Worm (Caenorhabditis elegans): ENCODE data around the gene metl-6.

- TF ChIP-seq lin-39 (tag; optimal IDR thresholded peaks at IDR 0.05) (no peak), alr-1 (tag; optimal IDR thresholded peaks at IDR 0.05) (no peak), skn-1 (tag; optimal IDR thresholded peaks at IDR 0.05) (no peak), ceh-82 (tag; optimal IDR thresholded peaks at IDR 0.05) (no peak), ztf-11 (tag; optimal IDR thresholded peaks at IDR 0.05) (no peak), nhr-10 (tag; optimal IDR thresholded peaks at IDR 0.05) (no peak), nhr-12 (tag; optimal IDR thresholded peaks at IDR 0.05) (no peak), aly-2 (tag; optimal IDR thresholded peaks at IDR 0.05) (no peak), blmp-1 (tag; optimal IDR thresholded peaks at IDR 0.05; ENCODE audit: insufficient read depth) (no peak), lsy-2 (tag; optimal IDR thresholded peaks at IDR 0.05) (no peak), ceh-16 (tag; optimal IDR thresholded peaks at IDR 0.05) (no peak), nhr-21 (tag; optimal IDR thresholded peaks at IDR 0.05) (no peak), unc-39 (tag; optimal IDR thresholded peaks at IDR 0.05) (no peak), ama-1 (optimal IDR thresholded peaks at IDR 0.05) (no peak)
Measured at ce11 chrIII:3927450-3927849, 5.9 kb upstream of the metl-6 start.
